Worm (Caenorhabditis elegans) whole organism, late embryonic: ENCODE measurements around the gene F41G4.8.

Experiments
- hlh-30 ChIP-seq: sonication (generic microtip); optimal IDR thresholded peaks from 2 replicates; lab custom pipeline; 2017; ENCODE audit warnings: antibody characterized with exemption, missing genetic modification characterization, missing compliant biosample characterization; ENCODE audit not compliant: insufficient read depth
- mec-3 ChIP-seq: sonication (generic microtip); optimal IDR thresholded peaks from 2 replicates; lab custom pipeline; 2016; ENCODE audit warnings: borderline replicate concordance, missing genetic modification characterization, missing compliant biosample characterization
- nhr-232 ChIP-seq: sonication (generic microtip); optimal IDR thresholded peaks from 2 replicates; lab custom pipeline; 2016; ENCODE audit warnings: missing genetic modification characterization, missing compliant biosample characterization
- odd-2 ChIP-seq: sonication (generic microtip); optimal IDR thresholded peaks from 2 replicates; lab custom pipeline; 2017; ENCODE audit warnings: antibody characterized with exemption, mild to moderate bottlenecking, missing genetic modification characterization, missing compliant biosample characterization
- unc-55 ChIP-seq: sonication (generic microtip); optimal IDR thresholded peaks from 2 replicates; lab custom pipeline; 2017; ENCODE audit warnings: missing biosample characterization, missing genetic modification reagents, missing genetic modification characterization
- zip-5 ChIP-seq: sonication (generic microtip); optimal IDR thresholded peaks from 2 replicates; lab custom pipeline; 2016; ENCODE audit warnings: missing genetic modification characterization, missing compliant biosample characterization

- no peak for TF ChIP-seq unc-55 (GFP tag; lab: Kevin White, UChicago)
- no peak for TF ChIP-seq odd-2 (tag; lab: Kevin White, UChicago)
- TF ChIP-seq hlh-30 (tag; lab: Kevin White, UChicago), result no peak
- TF ChIP-seq nhr-232, result no peak
- no peak for TF ChIP-seq zip-5 (tag; lab: Kevin White, UChicago)
- no peak for TF ChIP-seq mec-3 (tag; lab: Kevin White, UChicago)
Observed at ce11 chrX:16868931-16869330, 24.1 kb upstream of the F41G4.8 start, which contains the start of gene aakg-2.
